Fruit fly (Drosophila melanogaster): Measurements from ENCODE around the gene Arfip.
A peak's percentile ranks its signal among the peaks of the same experiment; 100 is the strongest.

Arfip gene

dm6 chr3R:11243951-11244660 lies 9.3 kb upstream of the Arfip start, which contains the start of the genes CG17734 and CG5214:
Gene CG17734, minus strand, starts transcription at chr3R:11243999.
Gene CG5214, plus strand, starts transcription at chr3R:11244302.
- TF ChIP-seq usp (GFP tag; optimal IDR thresholded peaks at IDR 0.05): no peak
- TF ChIP-seq EcR (GFP tag; optimal IDR thresholded peaks at IDR 0.05): no peak
- TF ChIP-seq pan (optimal IDR thresholded peaks at IDR 0.05): no peak

dm6 chr3R:11243057-11243740 lies 8.4 kb upstream of the Arfip start:
- TF ChIP-seq usp (GFP tag; optimal IDR thresholded peaks at IDR 0.05) (no peak), EcR (GFP tag; optimal IDR thresholded peaks at IDR 0.05) (no peak), psq (optimal IDR thresholded peaks at IDR 0.05) (no peak), CG8478 (optimal IDR thresholded peaks at IDR 0.05) (no peak), Dll (optimal IDR thresholded peaks at IDR 0.05) (no peak), pan (optimal IDR thresholded peaks at IDR 0.05) (no peak)

dm6 chr3R:11240891-11241290 lies 6.1 kb upstream of the Arfip start, which contains the start of the genes scpr-B and scpr-A:
Gene scpr-B, minus strand, starts transcription at chr3R:11240991.
Gene scpr-A, plus strand, starts transcription at chr3R:11241183.
- TF ChIP-seq psq (optimal IDR thresholded peaks at IDR 0.05) (no peak), EcR (GFP tag; optimal IDR thresholded peaks at IDR 0.05) (no peak), CG8478 (optimal IDR thresholded peaks at IDR 0.05) (no peak), pan (optimal IDR thresholded peaks at IDR 0.05) (no peak), Dll (optimal IDR thresholded peaks at IDR 0.05) (no peak)

DNA sequence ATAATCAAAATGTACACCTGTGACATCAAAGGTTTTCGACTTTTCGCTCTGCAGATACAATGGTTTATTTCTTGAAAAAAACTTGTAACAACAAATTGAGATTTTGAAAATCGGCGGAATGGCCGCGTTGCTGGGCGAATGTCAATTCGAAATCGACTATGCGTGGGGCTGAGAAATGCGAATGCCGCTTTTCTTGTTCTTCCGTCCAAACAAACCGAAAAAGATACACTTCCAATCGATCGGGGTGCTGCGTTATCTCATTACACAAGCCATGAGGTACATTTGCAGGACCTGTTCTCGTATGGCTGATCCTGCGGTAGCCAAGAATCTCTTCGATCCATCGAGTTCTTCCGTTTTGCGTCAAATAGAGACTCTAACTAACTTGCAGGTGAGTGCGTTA lies 2.8 kb upstream of the Arfip start, which contains the start of gene CG31388:
Gene CG31388, plus strand, starts transcription at position 218 of the 400 bp plus-strand sequence.
- TF ChIP-seq CG8478 (optimal IDR thresholded peaks at IDR 0.05): no peak
- TF ChIP-seq psq (optimal IDR thresholded peaks at IDR 0.05): no peak
- no peak for TF ChIP-seq pan (optimal IDR thresholded peaks at IDR 0.05)
- TF ChIP-seq usp (GFP tag; optimal IDR thresholded peaks at IDR 0.05): no peak

- TF ChIP-seq Dll (optimal IDR thresholded peaks at IDR 0.05) (no peak), EcR (GFP tag; optimal IDR thresholded peaks at IDR 0.05) (no peak), CG8478 (optimal IDR thresholded peaks at IDR 0.05) (no peak), pan (optimal IDR thresholded peaks at IDR 0.05) (no peak), psq (optimal IDR thresholded peaks at IDR 0.05) (no peak), usp (GFP tag; optimal IDR thresholded peaks at IDR 0.05) (no peak)
Observed at dm6 chr3R:11236041-11236440, 1.2 kb upstream of the Arfip start, which contains the start of gene CG31441. Gene CG31441, plus strand, starts transcription at chr3R:11236286.

DNA sequence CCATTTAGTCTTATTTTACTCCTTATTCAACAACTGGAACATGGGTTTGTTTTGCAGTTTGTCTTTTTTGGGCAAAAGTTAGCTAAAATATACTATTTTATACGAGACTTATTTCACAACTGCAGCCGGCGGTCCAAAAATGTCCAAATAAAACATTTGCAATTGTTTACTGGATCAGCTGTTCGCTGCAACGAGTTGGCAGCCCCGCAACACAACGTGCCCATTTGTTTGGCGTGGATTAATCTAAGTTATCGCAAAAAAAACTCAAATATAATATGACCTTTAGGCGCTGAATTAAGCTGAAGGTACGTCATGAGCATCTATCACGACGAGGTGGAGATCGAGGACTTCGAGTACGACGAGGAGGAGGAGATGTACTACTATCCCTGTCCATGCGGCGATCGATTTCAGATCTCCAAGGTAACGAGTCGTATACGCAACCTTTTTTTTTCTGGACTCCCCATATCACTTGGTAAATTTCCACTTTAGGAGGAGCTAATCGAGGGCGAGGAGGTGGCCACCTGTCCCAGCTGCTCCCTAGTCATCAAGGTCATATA lies 3.0 kb downstream of the Arfip start, which contains the start of the genes CG17187 and Dph3:
Gene CG17187, minus strand, starts transcription at position 175 of the 557 bp plus-strand sequence.
Gene Dph3, plus strand, starts transcription at position 208 of the 557 bp plus-strand sequence.
- no peak for TF ChIP-seq pan (optimal IDR thresholded peaks at IDR 0.05)
- TF ChIP-seq Dll (optimal IDR thresholded peaks at IDR 0.05): no peak
- TF ChIP-seq CG8478 (optimal IDR thresholded peaks at IDR 0.05): no peak
- TF ChIP-seq usp (GFP tag; optimal IDR thresholded peaks at IDR 0.05): no peak
- no peak for TF ChIP-seq EcR (GFP tag; optimal IDR thresholded peaks at IDR 0.05)
- no peak for TF ChIP-seq psq (optimal IDR thresholded peaks at IDR 0.05)

DNA sequence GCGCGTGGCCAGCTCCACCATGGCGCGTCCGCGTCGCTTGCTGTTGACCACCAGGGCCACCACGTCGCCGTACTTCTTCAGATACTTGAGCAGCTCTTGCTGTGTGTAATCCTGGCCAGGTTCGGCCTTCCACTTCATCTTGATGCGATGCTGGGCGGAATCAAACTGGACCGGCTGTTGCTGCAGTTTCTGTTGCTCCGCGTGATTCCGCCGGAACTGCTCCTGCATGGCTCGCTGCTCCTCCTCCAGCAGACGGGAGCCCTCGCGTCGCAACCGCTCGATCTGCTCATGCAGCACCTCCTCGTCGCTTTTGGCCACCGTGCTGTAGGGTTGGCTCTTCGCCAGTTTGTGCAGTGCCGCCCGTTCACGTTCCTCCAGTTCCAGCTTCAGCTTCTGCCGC lies 3.8 kb downstream of the Arfip start:
- TF ChIP-seq Dll (optimal IDR thresholded peaks at IDR 0.05) (no peak), usp (GFP tag; optimal IDR thresholded peaks at IDR 0.05) (no peak), CG8478 (optimal IDR thresholded peaks at IDR 0.05) (no peak), pan (optimal IDR thresholded peaks at IDR 0.05) (no peak), EcR (GFP tag; optimal IDR thresholded peaks at IDR 0.05) (no peak), psq (optimal IDR thresholded peaks at IDR 0.05) (no peak)

DNA sequence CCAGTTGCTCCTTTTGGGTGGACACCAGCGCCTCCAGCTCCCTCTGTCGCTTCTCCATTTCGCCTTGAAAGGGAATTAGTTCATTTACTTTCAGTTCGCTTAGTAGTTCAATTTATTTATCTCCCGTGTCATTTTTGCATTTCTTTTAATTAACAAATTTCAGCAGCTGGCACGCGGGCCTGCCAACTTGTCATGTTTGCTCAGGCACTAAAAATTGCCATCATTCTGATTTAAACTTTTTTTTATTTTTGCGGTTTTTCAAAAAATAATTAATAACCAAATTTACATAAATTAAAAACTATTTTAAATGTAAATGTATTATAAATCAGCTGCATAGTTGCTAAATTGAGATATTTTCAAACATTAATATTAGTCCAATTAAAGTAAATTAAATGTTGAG lies 4.4 kb downstream of the Arfip start, which contains the start of gene GCC88:
Gene GCC88, minus strand, starts transcription at position 209 of the 400 bp plus-strand sequence.
- TF ChIP-seq CG8478 (optimal IDR thresholded peaks at IDR 0.05): no peak
- TF ChIP-seq usp (GFP tag; optimal IDR thresholded peaks at IDR 0.05): no peak
- no peak for TF ChIP-seq psq (optimal IDR thresholded peaks at IDR 0.05)
- TF ChIP-seq EcR (GFP tag; optimal IDR thresholded peaks at IDR 0.05): no peak
- TF ChIP-seq pan (optimal IDR thresholded peaks at IDR 0.05): no peak
- TF ChIP-seq Dll (optimal IDR thresholded peaks at IDR 0.05): no peak

DNA sequence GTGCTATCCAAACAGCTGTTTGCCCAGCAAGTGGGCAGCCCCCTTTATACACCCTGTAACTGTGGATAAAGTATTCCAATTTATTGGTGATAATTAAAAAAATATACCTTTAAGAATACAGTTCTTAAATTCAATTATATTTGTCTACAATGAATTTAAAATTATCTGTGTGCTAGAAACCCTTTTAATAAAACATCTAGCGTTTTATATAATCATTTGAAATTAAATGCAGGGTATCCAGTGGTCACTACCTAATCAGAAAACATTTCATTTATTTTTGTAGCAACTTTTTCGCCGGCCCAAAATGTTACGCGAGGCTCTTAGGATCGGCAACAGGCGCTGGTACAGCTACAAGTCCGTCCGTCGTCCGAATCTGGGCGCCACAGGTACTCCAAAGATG lies 8.3 kb downstream of the Arfip start, which contains the start of gene CG17726:
Gene CG17726, plus strand, starts transcription at position 267 of the 400 bp plus-strand sequence.
- TF ChIP-seq psq (optimal IDR thresholded peaks at IDR 0.05): no peak
- no peak for TF ChIP-seq CG8478 (optimal IDR thresholded peaks at IDR 0.05)
- TF ChIP-seq pan (optimal IDR thresholded peaks at IDR 0.05): peak; percentile 95

- TF ChIP-seq CG8478 (optimal IDR thresholded peaks at IDR 0.05) (no peak), usp (GFP tag; optimal IDR thresholded peaks at IDR 0.05) (no peak), Dll (optimal IDR thresholded peaks at IDR 0.05) (no peak), pan (optimal IDR thresholded peaks at IDR 0.05) (no peak), EcR (GFP tag; optimal IDR thresholded peaks at IDR 0.05) (no peak), psq (optimal IDR thresholded peaks at IDR 0.05) (no peak)
Observed at dm6 chr3R:11225220-11225619, 9.6 kb downstream of the Arfip start, which contains the start of gene scpr-C. Gene scpr-C, plus strand, starts transcription at chr3R:11225520.

DNA sequence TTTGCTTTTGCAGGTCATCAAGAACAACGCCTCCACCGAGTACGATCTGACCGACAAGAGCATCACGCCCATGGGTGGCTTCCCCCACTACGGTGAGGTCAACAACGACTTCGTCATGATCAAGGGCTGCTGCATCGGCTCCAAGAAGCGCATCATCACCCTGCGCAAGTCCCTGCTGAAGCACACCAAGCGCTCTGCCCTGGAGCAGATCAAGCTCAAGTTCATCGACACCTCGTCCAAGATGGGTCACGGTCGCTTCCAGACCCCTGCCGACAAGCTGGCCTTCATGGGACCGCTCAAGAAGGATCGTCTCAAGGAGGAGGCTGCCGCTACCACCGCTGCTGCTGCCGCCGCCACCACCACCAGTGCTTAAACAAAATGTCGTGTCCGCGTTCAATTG lies 10.3 kb downstream of the Arfip start:
- TF ChIP-seq EcR (GFP tag; optimal IDR thresholded peaks at IDR 0.05) (no peak), psq (optimal IDR thresholded peaks at IDR 0.05) (no peak), CG8478 (optimal IDR thresholded peaks at IDR 0.05) (no peak), usp (GFP tag; optimal IDR thresholded peaks at IDR 0.05) (no peak), Dll (optimal IDR thresholded peaks at IDR 0.05) (no peak), pan (optimal IDR thresholded peaks at IDR 0.05) (no peak)

DNA sequence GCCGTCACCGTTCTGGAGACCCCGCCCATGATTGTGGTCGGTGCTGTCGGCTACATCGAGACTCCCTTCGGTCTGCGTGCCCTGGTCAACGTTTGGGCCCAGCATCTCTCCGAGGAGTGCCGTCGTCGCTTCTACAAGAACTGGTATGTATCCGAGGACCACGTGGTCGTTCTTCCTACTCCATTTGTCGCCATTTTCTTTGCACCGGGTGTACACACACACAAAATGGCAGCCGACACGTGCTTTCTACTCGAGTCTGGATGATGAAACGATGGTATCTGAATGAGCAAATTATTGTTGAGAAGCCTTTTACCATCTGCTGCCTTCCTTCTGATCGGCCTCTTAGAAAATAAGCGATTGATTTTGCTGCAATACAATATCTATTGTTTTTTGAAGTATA lies 12.2 kb downstream of the Arfip start:
- TF ChIP-seq usp (GFP tag; optimal IDR thresholded peaks at IDR 0.05) (no peak), pan (optimal IDR thresholded peaks at IDR 0.05) (no peak), Dll (optimal IDR thresholded peaks at IDR 0.05) (no peak), CG8478 (optimal IDR thresholded peaks at IDR 0.05) (no peak), psq (optimal IDR thresholded peaks at IDR 0.05) (no peak), EcR (GFP tag; optimal IDR thresholded peaks at IDR 0.05) (no peak)

All from whole organism.